Worm (Caenorhabditis elegans) whole organism, L4 larva: ENCODE results near the gene sec-6.

Experiments
- R02D3.7 ChIP-seq: fragments of 150-350 bp; sonication (generic microtip); optimal IDR thresholded peaks from 3 replicates; lab custom pipeline; 2014; ENCODE audit warnings: missing biosample characterization, missing genetic modification characterization
- ces-1 ChIP-seq: fragments of 150-350 bp; sonication (generic microtip); optimal IDR thresholded peaks from 4 replicates; lab custom pipeline; 2014; ENCODE audit warnings: missing biosample characterization, missing genetic modification reagents, missing genetic modification characterization
- lin-1 ChIP-seq: fragments of 200-800 bp; sonication (Bioruptor generic); IDR thresholded peaks from 2 replicates; pipeline ENCODE4 v1.3.6; 2022; ENCODE audit warnings: missing genetic modification reagents, missing genetic modification characterization, missing compliant biosample characterization
- mep-1 ChIP-seq: fragments of 150-350 bp; sonication (generic microtip); optimal IDR thresholded peaks from 3 replicates; lab custom pipeline; 2014; ENCODE audit warnings: missing biosample characterization, missing genetic modification characterization
- pqm-1 ChIP-seq: sonication (generic microtip); optimal IDR thresholded peaks from 2 replicates; lab custom pipeline; 2017; ENCODE audit warnings: missing biosample characterization, missing genetic modification characterization
- unc-62 ChIP-seq, 3 experiments: fragments of 150-350 bp in 1 of 3; sonication (generic microtip); optimal IDR thresholded peaks in 2 of 3; peaks in 1 of 3; 1 replicate in 1 of 3; 2 replicates in 2 of 3; lab custom pipeline; 2014 to 2017; ENCODE audit warnings: missing biosample characterization in 3 of 3, missing genetic modification characterization in 3 of 3, missing genetic modification reagents in 3 of 3, missing genotype in 1 of 3

- TF ChIP-seq ces-1 (GFP tag; lab: Kevin White, UChicago), result no peak
- no peak for TF ChIP-seq lin-1 (GFP tag; lab: Robert Waterston, UW)
- peak; percentile 67 for TF ChIP-seq pqm-1 (tag; lab: Kevin White, UChicago)
- TF ChIP-seq mep-1, result peak; percentile 69
- peak in 1 of 2 experiments; percentile 98 for TF ChIP-seq unc-62 (GFP tag; optimal IDR thresholded peaks at IDR 0.05 in 1 of 2; lab: Kevin White, UChicago)
- TF ChIP-seq unc-62 (tag; optimal IDR thresholded peaks at IDR 0.05; lab: Kevin White, UChicago), result no peak
- TF ChIP-seq R02D3.7, result no peak
Observed at ce11 chrII:5321718-5322286, 37.5 kb upstream of the sec-6 start.
